Fruit fly (Drosophila melanogaster): ENCODE data around the gene CG13807.

Gene CG13807

DNA sequence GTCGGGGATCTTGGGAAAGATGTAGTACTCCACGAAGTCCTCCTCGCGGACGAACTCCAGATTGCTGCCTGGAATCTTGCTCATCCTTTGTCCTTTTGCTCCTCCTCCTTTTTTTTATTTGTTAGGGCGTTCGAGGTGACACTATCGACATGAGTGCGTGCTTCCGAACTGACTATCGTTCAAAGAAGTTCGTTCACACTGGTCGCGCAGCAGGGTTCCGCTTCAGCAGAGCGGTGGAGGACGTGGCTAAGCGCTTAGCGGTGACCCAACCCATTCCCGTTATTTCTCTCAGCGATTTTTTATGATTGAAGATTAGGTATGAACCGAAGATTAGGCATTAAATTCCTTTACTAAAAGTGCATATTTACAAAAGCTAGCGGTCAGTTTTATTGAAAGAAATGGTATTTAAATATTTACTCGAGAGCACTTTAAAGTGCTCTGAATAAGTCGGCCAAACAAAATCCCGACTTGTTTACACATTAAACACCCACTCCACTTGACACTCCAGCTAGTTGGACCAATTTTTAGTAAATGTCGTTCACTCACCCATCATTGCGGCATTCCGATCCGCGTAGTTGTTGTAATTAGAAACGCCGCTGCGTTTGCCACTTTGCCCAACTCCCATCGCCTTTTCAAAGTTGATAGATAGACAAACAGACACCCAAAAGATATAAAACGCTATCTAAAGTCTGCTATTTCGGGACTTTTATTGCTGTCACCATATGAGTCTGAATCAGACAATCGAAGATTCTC, 3.1 kb downstream of the CG13807 start, which contains the start of the genes ecd and CG13806 (continued):
- TF ChIP-seq amos (GFP tag; IDR thresholded peaks at IDR 0.05; ENCODE audit: partially characterized antibody) (peak; percentile 98), CG17385 (GFP tag; optimal IDR thresholded peaks at IDR 0.05) (no peak), CG6689 (GFP tag; IDR thresholded peaks at IDR 0.05) (no peak), CG18619 (GFP tag; optimal IDR thresholded peaks at IDR 0.05) (no peak), Sry-δ (GFP tag; optimal IDR thresholded peaks at IDR 0.05) (peak; percentile 98), CG42726 (GFP tag; IDR thresholded peaks at IDR 0.05; ENCODE audit: partially characterized antibody) (peak; percentile 98), CG10267 (tag; optimal IDR thresholded peaks at IDR 0.05) (no peak), D (optimal IDR thresholded peaks at IDR 0.05) (no peak), D (GFP tag; optimal IDR thresholded peaks at IDR 0.05) (no peak), E2f2 (GFP tag; IDR thresholded peaks at IDR 0.05) (peak; percentile 49), CG2120 (GFP tag; optimal IDR thresholded peaks at IDR 0.05) (peak; percentile 70), Rfx (GFP tag; IDR thresholded peaks at IDR 0.05) (peak; percentile 84), al (GFP tag; IDR thresholded peaks at IDR 0.05) (peak; percentile 29; the same call in 1 of the 2 replicates), CG15479 (GFP tag; optimal IDR thresholded peaks at IDR 0.05) (no peak), CG14965 (GFP tag; optimal IDR thresholded peaks at IDR 0.05; ENCODE audit: borderline replicate concordance) (no peak), pzg (GFP tag; optimal IDR thresholded peaks at IDR 0.05) (peak; percentile 84), scrt (GFP tag; optimal IDR thresholded peaks at IDR 0.05) (no peak), CG13624 (GFP tag; optimal IDR thresholded peaks at IDR 0.05) (peak; percentile 65), eve (GFP tag; optimal IDR thresholded peaks at IDR 0.05) (no peak), Gug (GFP tag; IDR thresholded peaks at IDR 0.05) (peak; percentile 72; the same call in 2 of the 4 replicates), slbo (GFP tag; IDR thresholded peaks at IDR 0.05) (peak; percentile 79), Taf1 (GFP tag; IDR thresholded peaks at IDR 0.05) (no peak; the same call in 1 of the 2 replicates), CG9437 (GFP tag; optimal IDR thresholded peaks at IDR 0.05) (no peak), CG11247 (GFP tag; IDR thresholded peaks at IDR 0.05) (peak; percentile 51; the same call in 1 of the 2 replicates), tup (GFP tag; optimal IDR thresholded peaks at IDR 0.05) (no peak), CG11504 (tag; optimal IDR thresholded peaks at IDR 0.05) (no peak), cad (GFP tag; optimal IDR thresholded peaks at IDR 0.05) (no peak), NfI (GFP tag; optimal IDR thresholded peaks at IDR 0.05) (peak; percentile 21), CG8281 (tag; optimal IDR thresholded peaks at IDR 0.05) (no peak), GATAe (GFP tag; conservative IDR thresholded peaks at IDR 0.05) (no peak), CG9932 (GFP tag; IDR thresholded peaks at IDR 0.05) (peak; percentile 86), HLH3B (GFP tag; IDR thresholded peaks at IDR 0.05) (no peak), p53 (GFP tag; optimal IDR thresholded peaks at IDR 0.05) (no peak), Sin3A (optimal IDR thresholded peaks at IDR 0.05) (peak; percentile 62), ken (GFP tag; IDR thresholded peaks at IDR 0.05) (peak; percentile 67), CG3163 (GFP tag; optimal IDR thresholded peaks at IDR 0.05) (peak; percentile 56), CG4820 (GFP tag; optimal IDR thresholded peaks at IDR 0.05) (no peak), br (optimal IDR thresholded peaks at IDR 0.05) (no peak), lbe (GFP tag; optimal IDR thresholded peaks at IDR 0.05) (no peak), HLH4C (GFP tag; IDR thresholded peaks at IDR 0.05; ENCODE audit: partially characterized antibody) (peak; percentile 85), exex (tag; optimal IDR thresholded peaks at IDR 0.05) (no peak), bigmax (GFP tag; optimal IDR thresholded peaks at IDR 0.05) (no peak), Nf-YC (tag; optimal IDR thresholded peaks at IDR 0.05) (no peak), yki (optimal IDR thresholded peaks at IDR 0.05) (no peak), sima (GFP tag; optimal IDR thresholded peaks at IDR 0.05) (no peak), Nf-YA (GFP tag; IDR thresholded peaks at IDR 0.05) (no peak), hb (GFP tag; IDR thresholded peaks at IDR 0.05; ENCODE audit: partially characterized antibody) (peak; percentile 89), gsb (GFP tag; IDR thresholded peaks at IDR 0.05) (no peak), sens-2 (GFP tag; IDR thresholded peaks at IDR 0.05) (no peak), CG12104 (GFP tag; optimal IDR thresholded peaks at IDR 0.05) (no peak), CkIIα-i1 (GFP tag; IDR thresholded peaks at IDR 0.05) (no peak), CG31365 (tag; optimal IDR thresholded peaks at IDR 0.05) (peak; percentile 14)

Measured in whole organism, embryonic.